Worm (Caenorhabditis elegans): ENCODE measurements around the gene Y69A2AR.1.

The Y69A2AR.1 gene

DNA sequence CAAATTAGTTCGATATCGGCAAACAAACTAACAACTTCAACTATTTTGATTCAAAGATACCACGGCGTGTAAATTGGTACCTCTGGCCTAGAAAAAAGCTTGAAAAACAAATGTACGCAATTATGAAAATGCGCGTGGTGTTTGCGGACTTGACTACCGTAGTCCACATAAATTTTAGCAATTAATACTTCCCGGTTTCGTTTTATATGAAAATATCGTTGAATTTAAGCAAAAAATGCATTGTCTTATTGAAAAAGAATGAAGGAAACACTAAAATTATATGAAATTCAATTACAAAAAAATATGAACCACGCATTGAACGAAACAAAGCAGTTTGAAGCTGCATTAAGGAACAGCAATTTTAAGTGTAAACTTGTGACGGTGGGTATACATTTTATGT, 8.1 kb downstream of the Y69A2AR.1 start, which contains the start of gene gpx-4:
Gene gpx-4, minus strand, starts transcription at position 101 of the 400 bp plus-strand sequence.
- TF ChIP-seq lsy-2 (tag; optimal IDR thresholded peaks at IDR 0.05): peak in 1 of 2 experiments; percentile 10

DNA sequence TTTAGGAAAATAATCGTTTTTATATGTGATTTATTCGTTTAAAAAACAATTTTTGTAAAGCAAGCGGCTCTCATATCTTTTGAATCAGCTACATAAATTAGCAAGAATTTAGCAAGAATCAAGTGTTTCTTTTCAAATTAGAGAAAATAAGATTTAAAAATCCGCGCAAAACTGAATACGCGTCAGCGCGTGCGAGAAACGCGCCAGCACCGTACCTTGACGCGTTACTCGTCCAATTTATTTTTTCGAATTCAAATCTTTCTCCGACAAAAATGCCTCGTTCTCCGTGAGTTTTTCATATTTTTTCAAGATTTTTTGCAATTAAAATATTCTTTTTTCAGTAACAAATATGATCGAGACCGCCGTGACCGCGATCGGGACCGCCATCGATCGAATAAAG, 9.4 kb downstream of the Y69A2AR.1 start, which contains the start of gene Y94H6A.3:
Gene Y94H6A.3, plus strand, starts transcription at position 232 of the 400 bp plus-strand sequence.
- TF ChIP-seq hlh-17 (GFP tag; optimal IDR thresholded peaks at IDR 0.05; ENCODE audit: borderline replicate concordance) (no peak), ama-1 (optimal IDR thresholded peaks at IDR 0.05) (peak; percentile 51), jun-1 (tag; optimal IDR thresholded peaks at IDR 0.05) (peak; percentile 91), snpc-4 (tag; optimal IDR thresholded peaks at IDR 0.05) (peak; percentile 77), fkh-4 (tag; optimal IDR thresholded peaks at IDR 0.05; ENCODE audit: borderline replicate concordance) (peak; percentile 70), xbp-1 (tag; optimal IDR thresholded peaks at IDR 0.05) (peak; percentile 92), dpl-1 (GFP tag; optimal IDR thresholded peaks at IDR 0.05) (peak; percentile 99), alr-1 (tag; optimal IDR thresholded peaks at IDR 0.05; ENCODE audit: borderline replicate concordance) (no peak), lir-3 (tag; optimal IDR thresholded peaks at IDR 0.05; ENCODE audit: poor library complexity) (no peak), blmp-1 (tag; optimal IDR thresholded peaks at IDR 0.05) (peak; percentile 59), ceh-82 (tag; optimal IDR thresholded peaks at IDR 0.05) (peak; percentile 96 to 98 (median 97)), swsn-7 (tag; optimal IDR thresholded peaks at IDR 0.05) (peak; percentile 94), egl-27 (tag; optimal IDR thresholded peaks at IDR 0.05) (no peak), aha-1 (tag; optimal IDR thresholded peaks at IDR 0.05) (peak; percentile 38), sup-37 (GFP tag; optimal IDR thresholded peaks at IDR 0.05) (peak; percentile 78), elt-3 (tag; optimal IDR thresholded peaks at IDR 0.05) (peak in 2 of 6 experiments; percentile 78 to 88), sox-4 (tag; optimal IDR thresholded peaks at IDR 0.05) (peak; percentile 85), hlh-4 (tag; optimal IDR thresholded peaks at IDR 0.05) (no peak), nhr-77 (tag; optimal IDR thresholded peaks at IDR 0.05) (peak; percentile 75), mdl-1 (tag; optimal IDR thresholded peaks at IDR 0.05) (peak in 1 of 2 experiments; percentile 70), unc-30 (tag; optimal IDR thresholded peaks at IDR 0.05) (no peak), tlp-1 (tag; optimal IDR thresholded peaks at IDR 0.05) (no peak), skn-1 (tag; optimal IDR thresholded peaks at IDR 0.05) (peak; percentile 92), ceh-8 (GFP tag; optimal IDR thresholded peaks at IDR 0.05) (peak; percentile 87), nhr-76 (tag; optimal IDR thresholded peaks at IDR 0.05) (no peak), efl-1 (optimal IDR thresholded peaks at IDR 0.05) (peak; percentile 97 to 99), efl-1 (GFP tag; optimal IDR thresholded peaks at IDR 0.05 in 1 of 2) (peak; percentile 99 to 100), nhr-71 (tag; optimal IDR thresholded peaks at IDR 0.05) (peak; percentile 96), pqm-1 (tag; optimal IDR thresholded peaks at IDR 0.05) (no peak), rnt-1 (tag; optimal IDR thresholded peaks at IDR 0.05) (peak; percentile 96), sptf-1 (tag; optimal IDR thresholded peaks at IDR 0.05) (no peak), unc-98 (GFP tag; IDR thresholded peaks at IDR 0.05) (peak; percentile 45; the same call in 1 of the 2 replicates), snu-23 (GFP tag; optimal IDR thresholded peaks at IDR 0.05) (peak; percentile 96), nhr-85 (tag) (peak; percentile 92), nhr-19 (GFP tag; conservative IDR thresholded peaks at IDR 0.05) (peak; percentile 94), ceh-63 (GFP tag; optimal IDR thresholded peaks at IDR 0.05) (no peak), unc-86 (tag; optimal IDR thresholded peaks at IDR 0.05) (peak; percentile 93), nhr-11 (tag; optimal IDR thresholded peaks at IDR 0.05) (peak; percentile 80), mab-9 (GFP tag; IDR thresholded peaks at IDR 0.05) (peak; percentile 90), elt-2 (tag; optimal IDR thresholded peaks at IDR 0.05) (peak; percentile 68), tbx-2 (tag; optimal IDR thresholded peaks at IDR 0.05) (peak; percentile 94), nhr-12 (tag; optimal IDR thresholded peaks at IDR 0.05) (peak; percentile 37), fkh-8 (tag; optimal IDR thresholded peaks at IDR 0.05) (peak; percentile 87), ztf-11 (tag; optimal IDR thresholded peaks at IDR 0.05) (peak in 1 of 2 experiments; percentile 77), lin-35 (GFP tag; optimal IDR thresholded peaks at IDR 0.05) (peak; percentile 99), nhr-28 (tag; optimal IDR thresholded peaks at IDR 0.05) (no peak), lin-13 (GFP tag; optimal IDR thresholded peaks at IDR 0.05) (peak; percentile 95), F16B12.6 (tag; optimal IDR thresholded peaks at IDR 0.05) (peak; percentile 69), efl-3 (GFP tag; optimal IDR thresholded peaks at IDR 0.05) (peak; percentile 22), lsy-2 (tag; optimal IDR thresholded peaks at IDR 0.05) (peak; percentile 96), lin-14 (GFP tag; optimal IDR thresholded peaks at IDR 0.05) (no peak)

All from whole organism, L1 larva.